Worm (Caenorhabditis elegans) whole organism, L3 larva: ENCODE results near the gene hmit-1.3.

Experiments
- R02D3.7 ChIP-seq: fragments of 150-350 bp; optimal IDR thresholded peaks from 2 replicates; lab custom pipeline; 2014; ENCODE audit warnings: missing biosample characterization, missing genetic modification characterization
- ama-1 ChIP-seq: fragments of 150-350 bp; optimal IDR thresholded peaks from 2 replicates; lab custom pipeline; 2018
- daf-12 ChIP-seq: fragments of 150-350 bp; optimal IDR thresholded peaks from 2 replicates; lab custom pipeline; 2014; ENCODE audit warnings: missing biosample characterization, missing genetic modification reagents, missing genetic modification characterization
- elt-1 ChIP-seq: fragments of 150-350 bp; optimal IDR thresholded peaks from 2 replicates; lab custom pipeline; 2014; ENCODE audit warnings: missing biosample characterization, missing genetic modification characterization
- fkh-2 ChIP-seq: fragments of 150-350 bp; optimal IDR thresholded peaks from 2 replicates; lab custom pipeline; 2014; ENCODE audit warnings: missing biosample characterization, missing genetic modification reagents, missing genetic modification characterization
- fos-1 ChIP-seq: fragments of 150-350 bp; optimal IDR thresholded peaks from 2 replicates; lab custom pipeline; 2014; ENCODE audit warnings: missing biosample characterization, missing genetic modification characterization
- lin-15B ChIP-seq: fragments of 150-350 bp; optimal IDR thresholded peaks from 2 replicates; lab custom pipeline; 2014; ENCODE audit warnings: missing biosample characterization, missing genetic modification characterization
- nhr-25 ChIP-seq: sonication (generic microtip); optimal IDR thresholded peaks from 2 replicates; lab custom pipeline; 2017; ENCODE audit warnings: missing biosample characterization, missing genetic modification characterization
- nhr-28 ChIP-seq: fragments of 150-350 bp; optimal IDR thresholded peaks from 2 replicates; lab custom pipeline; 2014; ENCODE audit warnings: missing biosample characterization, missing genetic modification characterization
- nhr-43 ChIP-seq: sonication (generic microtip); optimal IDR thresholded peaks from 2 replicates; lab custom pipeline; 2016; ENCODE audit warnings: mild to moderate bottlenecking, missing genetic modification characterization, missing compliant biosample characterization; ENCODE audit not compliant: poor library complexity, severe bottlenecking
- nhr-76 ChIP-seq: fragments of 150-350 bp; sonication (generic microtip); optimal IDR thresholded peaks from 5 replicates; lab custom pipeline; 2014; ENCODE audit warnings: missing biosample characterization, missing genetic modification characterization
- pha-4 ChIP-seq: fragments of 150-350 bp; optimal IDR thresholded peaks from 2 replicates; lab custom pipeline; 2014; ENCODE audit warnings: missing biosample characterization, missing genetic modification reagents, missing genetic modification characterization
- snpc-4 ChIP-seq: fragments of 150-350 bp; optimal IDR thresholded peaks from 2 replicates; lab custom pipeline; 2014; ENCODE audit warnings: missing biosample characterization, missing genetic modification characterization
- zag-1 ChIP-seq: fragments of 150-350 bp; optimal IDR thresholded peaks from 2 replicates; lab custom pipeline; 2014; ENCODE audit warnings: missing biosample characterization, missing genetic modification characterization

DNA sequence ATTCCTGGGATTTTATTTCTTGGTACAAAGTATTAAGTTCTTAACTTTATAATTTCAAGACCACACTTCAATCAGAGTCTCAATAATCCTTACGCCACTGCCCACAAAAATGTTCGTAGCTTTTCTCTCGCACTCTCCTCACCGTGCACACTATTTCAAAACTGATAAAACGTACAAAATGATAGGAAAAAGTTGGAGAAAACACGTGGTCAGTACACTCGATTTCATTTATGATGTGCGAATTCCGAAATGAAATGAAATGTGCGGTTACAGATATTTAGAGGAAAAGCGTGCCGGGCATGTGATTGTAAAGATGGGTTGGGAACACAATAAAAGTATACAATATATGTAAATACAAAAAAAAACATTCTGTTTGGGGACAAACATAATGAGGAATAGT, 1.0 kb upstream of the hmit-1.3 start:
- no peak for TF ChIP-seq nhr-76 (tag; lab: Kevin White, UChicago)
- TF ChIP-seq snpc-4 (tag; lab: Kevin White, UChicago), result no peak
- TF ChIP-seq zag-1, result no peak
- TF ChIP-seq nhr-25, result no peak
- TF ChIP-seq nhr-28 (tag; lab: Kevin White, UChicago), result no peak
- no peak for TF ChIP-seq elt-1
- TF ChIP-seq R02D3.7, result no peak
- TF ChIP-seq fos-1 (tag; lab: Kevin White, UChicago), result no peak
- TF ChIP-seq pha-4 (tag; lab: Kevin White, UChicago), result peak; percentile 51
- no peak for TF ChIP-seq lin-15B (tag; lab: Kevin White, UChicago)
- TF ChIP-seq fkh-2, result no peak
- TF ChIP-seq daf-12, result no peak
- TF ChIP-seq ama-1, result no peak
- no peak for TF ChIP-seq nhr-43 (tag; lab: Kevin White, UChicago)
